Worm (Caenorhabditis elegans) whole organism, midembryonic: ENCODE results near the gene col-185.

ENCODE experiments used
- T22C8.4 ChIP-seq: fragments of 200-800 bp; sonication (Bioruptor generic); IDR thresholded peaks from 2 replicates; pipeline ENCODE4 v1.3.6; 2022; ENCODE audit warnings: missing genetic modification characterization, missing compliant biosample characterization
- cog-1 ChIP-seq: sonication (generic microtip); optimal IDR thresholded peaks from 2 replicates; lab custom pipeline; 2016; ENCODE audit warnings: missing genetic modification characterization, missing compliant biosample characterization
- flt-1 ChIP-seq: fragments of 200-800 bp; sonication (Bioruptor generic); IDR thresholded peaks from 2 replicates; pipeline ENCODE4 v1.3.6; 2022; ENCODE audit warnings: missing genetic modification characterization, missing compliant biosample characterization
- klf-2 ChIP-seq: fragments of 200-800 bp; sonication (Bioruptor generic); conservative IDR thresholded peaks from 2 replicates; pipeline ENCODE4 v1.3.6; 2022; ENCODE audit warnings: missing genetic modification reagents, missing genetic modification characterization, missing compliant biosample characterization
- med-1 ChIP-seq: sonication (generic microtip); optimal IDR thresholded peaks from 2 replicates; lab custom pipeline; 2017; ENCODE audit warnings: missing genetic modification characterization, mild to moderate bottlenecking, missing compliant biosample characterization, antibody characterized with exemption, missing genetic modification reagents; ENCODE audit not compliant: insufficient read depth
- ref-1 ChIP-seq: fragments of 200-800 bp; sonication (Bioruptor generic); conservative IDR thresholded peaks from 2 replicates; pipeline ENCODE4 v1.3.6; 2022; ENCODE audit warnings: missing genetic modification reagents, missing genetic modification characterization, missing compliant biosample characterization
- tab-1 ChIP-seq: fragments of 200-800 bp; sonication (Bioruptor generic); IDR thresholded peaks from 2 replicates; pipeline ENCODE4 v1.3.6; 2022; ENCODE audit warnings: missing genetic modification characterization, missing compliant biosample characterization
- ztf-23 ChIP-seq: fragments of 200-800 bp; sonication (Bioruptor generic); IDR thresholded peaks from 2 replicates; pipeline ENCODE4 v1.3.6; 2022; ENCODE audit warnings: missing genetic modification reagents, missing genetic modification characterization, missing compliant biosample characterization

DNA sequence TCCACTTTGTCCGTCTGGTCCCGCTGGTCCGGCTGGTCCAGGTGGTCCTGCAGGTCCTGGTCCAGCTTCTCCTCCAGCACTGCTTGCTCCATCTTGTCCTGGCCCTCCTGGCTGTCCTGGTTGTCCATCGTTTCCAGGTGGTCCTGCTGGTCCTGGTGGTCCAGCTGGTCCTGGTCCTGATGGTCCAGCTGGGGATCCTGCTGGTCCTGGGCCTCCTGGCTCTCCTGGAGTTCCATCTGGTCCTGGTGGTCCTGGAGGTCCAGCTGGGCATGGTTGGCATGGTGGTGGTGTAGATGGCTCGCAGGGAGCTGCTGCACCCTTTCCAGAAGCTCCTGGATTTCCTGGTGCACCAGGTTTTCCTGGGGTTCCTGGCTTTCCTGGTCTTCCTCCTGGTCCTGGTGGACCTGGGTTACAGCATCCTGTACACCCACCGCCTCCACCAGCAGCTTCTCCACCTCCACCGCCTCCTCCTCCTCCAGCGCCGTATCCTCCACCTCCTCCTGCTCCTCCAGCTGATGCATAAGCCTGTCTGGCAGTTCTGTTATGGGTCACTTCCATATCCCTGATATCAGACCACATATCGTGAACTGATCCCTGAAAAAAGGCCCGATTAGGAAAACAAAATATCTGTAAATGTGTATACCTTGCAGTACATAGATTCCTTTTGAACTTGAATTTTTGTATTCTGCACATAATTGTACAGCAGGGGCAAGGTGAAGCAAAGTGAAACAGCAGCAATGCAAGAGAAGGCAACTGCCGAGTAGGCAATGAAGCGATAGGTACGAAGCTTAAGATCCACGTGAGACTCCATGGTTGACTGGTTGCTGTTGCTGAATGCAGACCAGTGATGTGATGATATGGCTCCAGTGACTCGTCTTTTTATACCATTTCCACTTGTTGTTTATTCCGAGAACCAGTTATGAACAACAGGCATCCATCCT lies 43.7 kb downstream of the col-185 start, which contains the start of gene col-183:
- no peak for TF ChIP-seq med-1 (GFP tag; lab: Kevin White, UChicago)
- TF ChIP-seq tab-1 (GFP tag; lab: Robert Waterston, UW), result no peak
- no peak for TF ChIP-seq klf-2
- no peak for TF ChIP-seq ref-1 (GFP tag; lab: Robert Waterston, UW)
- TF ChIP-seq ztf-23 (GFP tag; lab: Robert Waterston, UW), result no peak
- no peak for TF ChIP-seq flt-1 (GFP tag; lab: Robert Waterston, UW)
- no peak for TF ChIP-seq cog-1 (tag; lab: Kevin White, UChicago)
- no peak for TF ChIP-seq T22C8.4
